Fruit fly (Drosophila melanogaster) whole organism, embryonic: ENCODE results near the gene CG43999.

Experiments used
- Atf-2 ChIP-seq: fragments of 200-800 bp; sonication (Bioruptor generic); optimal IDR thresholded peaks from 2 replicates; lab custom pipeline; 2016; ENCODE audit warnings: missing biosample characterization, missing genetic modification characterization
- CG10147 ChIP-seq: fragments of 200-800 bp; sonication (Bioruptor generic); optimal IDR thresholded peaks from 2 replicates; lab custom pipeline; 2019; ENCODE audit warnings: missing biosample characterization, mild to moderate bottlenecking, missing genetic modification characterization, moderate library complexity
- CG10267 ChIP-seq: fragments of 200-800 bp; sonication (Bioruptor generic); optimal IDR thresholded peaks from 2 replicates; lab custom pipeline; 2018; ENCODE audit warnings: missing biosample characterization, mild to moderate bottlenecking, missing genetic modification characterization, moderate library complexity
- CG10431 ChIP-seq: fragments of 200-800 bp; sonication (Bioruptor generic); optimal IDR thresholded peaks from 3 replicates; lab custom pipeline; 2018; ENCODE audit warnings: missing biosample characterization, mild to moderate bottlenecking, missing genetic modification characterization
- CG10959 ChIP-seq: fragments of 200-800 bp; sonication (Bioruptor generic); IDR thresholded peaks from 2 replicates; pipeline ENCODE4 v1.3.6; 2022; ENCODE audit warnings: missing biosample characterization, missing genetic modification characterization
- CG11085 ChIP-seq: fragments of 200-800 bp; sonication (Bioruptor generic); IDR thresholded peaks from 2 replicates; pipeline ENCODE4 v1.3.6; 2022; ENCODE audit warnings: missing biosample characterization, missing genetic modification characterization
- CG12104 ChIP-seq: fragments of 200-800 bp; sonication (Bioruptor generic); optimal IDR thresholded peaks from 3 replicates; lab custom pipeline; 2016; ENCODE audit warnings: missing biosample characterization, missing genetic modification characterization
- CG12659 ChIP-seq: fragments of 200-800 bp; sonication (Bioruptor generic); optimal IDR thresholded peaks from 3 replicates; lab custom pipeline; 2017; ENCODE audit warnings: mild to moderate bottlenecking, missing biosample characterization, missing genetic modification reagents, missing genetic modification characterization
- CG13775 ChIP-seq: fragments of 200-800 bp; sonication (Bioruptor generic); optimal IDR thresholded peaks from 3 replicates; lab custom pipeline; 2017; ENCODE audit warnings: missing biosample characterization, mild to moderate bottlenecking, missing genetic modification characterization
- CG16813 ChIP-seq: fragments of 200-800 bp; sonication (Bioruptor generic); IDR thresholded peaks from 3 replicates; pipeline ENCODE4 v1.3.6; 2022; ENCODE audit warnings: missing biosample characterization, missing genetic modification characterization; ENCODE audit not compliant: partially characterized antibody
- CG17912 ChIP-seq: fragments of 200-800 bp; sonication (Bioruptor generic); optimal IDR thresholded peaks from 2 replicates; lab custom pipeline; 2018; ENCODE audit warnings: missing biosample characterization, mild to moderate bottlenecking, missing genetic modification characterization
- CG2129 ChIP-seq: fragments of 200-800 bp; sonication (Bioruptor generic); IDR thresholded peaks from 2 replicates; pipeline ENCODE4 v1.3.6; 2022; ENCODE audit warnings: missing biosample characterization, missing genetic modification characterization; ENCODE audit not compliant: partially characterized antibody
- CG34376 ChIP-seq: fragments of 200-800 bp; sonication (Bioruptor generic); optimal IDR thresholded peaks from 2 replicates; lab custom pipeline; 2018; ENCODE audit warnings: missing biosample characterization, mild to moderate bottlenecking, missing genetic modification characterization
- CG42726 ChIP-seq: fragments of 200-800 bp; sonication (Bioruptor generic); IDR thresholded peaks from 2 replicates; pipeline ENCODE4 v1.3.6; 2022; ENCODE audit warnings: missing biosample characterization, missing genetic modification characterization; ENCODE audit not compliant: partially characterized antibody
- CG7839 ChIP-seq: fragments of 200-800 bp; sonication (Bioruptor generic); optimal IDR thresholded peaks from 3 replicates; lab custom pipeline; 2018; ENCODE audit warnings: missing biosample characterization, mild to moderate bottlenecking, missing genetic modification characterization, moderate library complexity
- CG8478 ChIP-seq: fragments of >200 bp; optimal IDR thresholded peaks from 2 replicates; lab custom pipeline; 2018
- Dbx ChIP-seq: fragments of 200-800 bp; sonication (Bioruptor generic); IDR thresholded peaks from 3 replicates; pipeline ENCODE4 v1.3.6; 2022; ENCODE audit warnings: missing biosample characterization, missing genetic modification characterization
- ERR ChIP-seq: fragments of 200-800 bp; sonication (Bioruptor generic); optimal IDR thresholded peaks from 2 replicates; lab custom pipeline; 2016; ENCODE audit warnings: missing biosample characterization, missing genetic modification characterization
- Ets65A ChIP-seq: fragments of 200-800 bp; sonication (Bioruptor generic); peaks from one replicate; lab custom pipeline; 2016; ENCODE audit warnings: missing biosample characterization, missing genetic modification characterization
- Fer3 ChIP-seq: fragments of 200-800 bp; sonication (Bioruptor generic); optimal IDR thresholded peaks from 2 replicates; lab custom pipeline; 2018; ENCODE audit warnings: missing biosample characterization, mild to moderate bottlenecking, missing genetic modification characterization, moderate library complexity
- HLH3B ChIP-seq: fragments of 200-800 bp; sonication (Bioruptor generic); IDR thresholded peaks from 2 replicates; pipeline ENCODE4 v1.3.6; 2022; ENCODE audit warnings: missing biosample characterization, missing genetic modification characterization
- Hand ChIP-seq: fragments of 200-800 bp; sonication (Bioruptor generic); optimal IDR thresholded peaks from 2 replicates; lab custom pipeline; 2017; ENCODE audit warnings: mild to moderate bottlenecking, missing biosample characterization, missing genetic modification reagents, missing genetic modification characterization
- Lhr ChIP-seq: fragments of 200-800 bp; sonication (Bioruptor generic); optimal IDR thresholded peaks from 3 replicates; lab custom pipeline; 2017; ENCODE audit warnings: mild to moderate bottlenecking, missing biosample characterization, missing genetic modification reagents, missing genetic modification characterization
- MESR4 ChIP-seq: fragments of 200-800 bp; sonication (Bioruptor generic); optimal IDR thresholded peaks from 2 replicates; lab custom pipeline; 2018; ENCODE audit warnings: missing biosample characterization, mild to moderate bottlenecking, missing genetic modification characterization, moderate library complexity
- Myb ChIP-seq: fragments of 200-800 bp; sonication (Bioruptor generic); optimal IDR thresholded peaks from 2 replicates; lab custom pipeline; 2016; ENCODE audit warnings: missing biosample characterization, missing genetic modification characterization
- NK7.1 ChIP-seq: fragments of 200-800 bp; sonication (Bioruptor generic); optimal IDR thresholded peaks from 3 replicates; lab custom pipeline; 2016; ENCODE audit warnings: missing biosample characterization, missing genetic modification characterization
- Nf-YA ChIP-seq: fragments of 200-800 bp; sonication (Bioruptor generic); IDR thresholded peaks from 2 replicates; pipeline ENCODE4 v1.3.6; 2022; ENCODE audit warnings: missing biosample characterization, missing genetic modification characterization
- Sox100B ChIP-seq: fragments of 200-800 bp; sonication (Bioruptor generic); optimal IDR thresholded peaks from 3 replicates; lab custom pipeline; 2018; ENCODE audit warnings: missing biosample characterization, mild to moderate bottlenecking, missing genetic modification characterization
- Usf ChIP-seq: fragments of 200-800 bp; sonication (Bioruptor generic); optimal IDR thresholded peaks from 2 replicates; lab custom pipeline; 2017; ENCODE audit warnings: missing genotype, missing biosample characterization, missing genetic modification characterization
- ara ChIP-seq: fragments of 200-800 bp; sonication (Bioruptor generic); IDR thresholded peaks from 2 replicates; pipeline ENCODE4 v1.3.6; 2022; ENCODE audit warnings: missing biosample characterization, missing genetic modification characterization
- bcd ChIP-seq: fragments of 200-800 bp; sonication (Bioruptor generic); optimal IDR thresholded peaks from 2 replicates; lab custom pipeline; 2017; ENCODE audit warnings: missing biosample characterization, mild to moderate bottlenecking, missing genetic modification characterization
- btn ChIP-seq: fragments of 200-800 bp; sonication (Bioruptor generic); optimal IDR thresholded peaks from 2 replicates; lab custom pipeline; 2016; ENCODE audit warnings: missing biosample characterization, missing genetic modification characterization
- cas ChIP-seq: fragments of 200-800 bp; sonication (Bioruptor generic); IDR thresholded peaks from 2 replicates; pipeline ENCODE4 v1.3.6; 2022; ENCODE audit warnings: missing biosample characterization, missing genetic modification characterization
- caup ChIP-seq: fragments of 200-800 bp; sonication (Bioruptor generic); optimal IDR thresholded peaks from 3 replicates; lab custom pipeline; 2017; ENCODE audit warnings: missing biosample characterization, mild to moderate bottlenecking, missing genetic modification characterization, moderate library complexity; ENCODE audit not compliant: severe bottlenecking
- chinmo ChIP-seq: fragments of 200-800 bp; sonication (Bioruptor generic); IDR thresholded peaks from 4 replicates; pipeline ENCODE4 v1.3.6; 2022; ENCODE audit warnings: missing biosample characterization, missing genetic modification characterization; ENCODE audit not compliant: partially characterized antibody
- crc ChIP-seq: fragments of 200-800 bp; sonication (Bioruptor generic); optimal IDR thresholded peaks from 2 replicates; lab custom pipeline; 2016; ENCODE audit warnings: missing biosample characterization, missing genetic modification characterization
- dmrt11E ChIP-seq: fragments of 200-800 bp; sonication (Bioruptor generic); optimal IDR thresholded peaks from 3 replicates; lab custom pipeline; 2018; ENCODE audit warnings: missing biosample characterization, mild to moderate bottlenecking, missing genetic modification characterization, moderate library complexity
- gcm2 ChIP-seq: fragments of 200-800 bp; sonication (Bioruptor generic); optimal IDR thresholded peaks from 2 replicates; lab custom pipeline; 2016; ENCODE audit warnings: missing biosample characterization, missing genetic modification characterization
- her ChIP-seq: fragments of 200-800 bp; sonication (Bioruptor generic); optimal IDR thresholded peaks from 2 replicates; lab custom pipeline; 2016; ENCODE audit warnings: missing biosample characterization, missing genetic modification characterization
- knrl ChIP-seq: fragments of 200-800 bp; sonication (Bioruptor generic); IDR thresholded peaks from 3 replicates; pipeline ENCODE4 v1.3.6; 2022; ENCODE audit warnings: missing biosample characterization, missing genetic modification characterization; ENCODE audit not compliant: partially characterized antibody
- luna ChIP-seq: fragments of 200-800 bp; sonication (Bioruptor generic); optimal IDR thresholded peaks from 2 replicates; lab custom pipeline; 2016; ENCODE audit warnings: missing biosample characterization, missing genetic modification characterization
- pb ChIP-seq: fragments of 200-800 bp; sonication (Bioruptor generic); optimal IDR thresholded peaks from 3 replicates; lab custom pipeline; 2016; ENCODE audit warnings: missing biosample characterization, missing genetic modification characterization
- phol ChIP-seq: fragments of 200-800 bp; sonication (Bioruptor generic); optimal IDR thresholded peaks from 3 replicates; lab custom pipeline; 2018; ENCODE audit warnings: missing biosample characterization, mild to moderate bottlenecking, missing genetic modification characterization, moderate library complexity
- pzg ChIP-seq: fragments of 200-800 bp; sonication (Bioruptor generic); optimal IDR thresholded peaks from 3 replicates; lab custom pipeline; 2018; ENCODE audit warnings: missing biosample characterization, mild to moderate bottlenecking, missing genetic modification characterization, moderate library complexity
- repo ChIP-seq: fragments of 200-800 bp; sonication (Bioruptor generic); optimal IDR thresholded peaks from 2 replicates; lab custom pipeline; 2016; ENCODE audit warnings: missing biosample characterization, missing genetic modification characterization
- sna ChIP-seq: fragments of 200-800 bp; sonication (Bioruptor generic); IDR thresholded peaks from 2 replicates; pipeline ENCODE4 v1.3.6; 2022; ENCODE audit warnings: missing biosample characterization, missing genetic modification characterization; ENCODE audit not compliant: partially characterized antibody
- twi ChIP-seq: fragments of 200-800 bp; optimal IDR thresholded peaks from 2 replicates; lab custom pipeline; 2019; ENCODE audit warnings: missing biosample characterization, mild to moderate bottlenecking, missing genetic modification characterization, moderate library complexity
- unc-4 ChIP-seq: fragments of 200-800 bp; sonication (Bioruptor generic); IDR thresholded peaks from 2 replicates; pipeline ENCODE4 v1.3.6; 2022; ENCODE audit warnings: missing biosample characterization, missing genetic modification characterization; ENCODE audit not compliant: partially characterized antibody
- vnd ChIP-seq: fragments of 200-800 bp; sonication (Bioruptor generic); IDR thresholded peaks from 3 replicates; pipeline ENCODE4 v1.3.6; 2022; ENCODE audit warnings: missing biosample characterization, missing genetic modification characterization; ENCODE audit not compliant: partially characterized antibody
- wdn ChIP-seq: fragments of 200-800 bp; sonication (Bioruptor generic); IDR thresholded peaks from 2 replicates; pipeline ENCODE4 v1.3.6; 2022; ENCODE audit warnings: missing biosample characterization, missing genetic modification characterization

CG43999 gene

DNA sequence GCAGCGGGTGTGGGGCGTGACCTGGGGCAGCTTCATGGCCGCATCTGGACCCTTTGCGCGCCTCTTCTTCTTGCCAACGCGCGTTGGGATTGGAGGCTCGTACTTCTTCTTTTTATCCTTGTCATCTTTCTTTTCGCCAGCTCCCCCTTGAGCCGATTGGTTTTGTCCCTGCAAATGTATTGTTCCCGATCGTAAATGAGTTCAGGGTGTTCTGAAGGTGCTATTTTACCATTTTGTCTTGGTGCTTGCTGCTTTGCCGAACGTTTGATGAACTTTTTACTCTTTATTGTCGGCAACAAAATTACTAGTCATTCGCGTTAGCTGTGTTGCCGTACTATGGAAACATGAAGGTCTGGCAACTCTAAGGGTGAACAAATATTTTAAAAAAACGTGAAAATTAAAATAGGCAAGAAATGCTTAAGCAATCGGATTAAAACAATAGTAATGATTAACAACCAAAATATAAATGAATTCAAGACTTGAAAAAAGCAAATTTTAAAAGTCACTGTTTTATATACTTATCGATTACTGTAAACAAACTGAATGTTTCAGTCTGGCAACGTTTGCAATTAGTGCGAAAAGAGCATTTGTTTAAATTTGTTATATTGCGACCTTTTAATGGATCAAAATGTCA is 2.4 kb upstream of the CG43999 start, which contains the start of the genes Rpt2 and CG13599 (continued):
- 0 out of 4 replicates have a peak, but pooled peaks have one; percentile 14 for TF ChIP-seq chinmo (GFP tag; lab: Robert Waterston, UW)
- peak; percentile 81 for TF ChIP-seq MESR4 (GFP tag; lab: Kevin White, UChicago)
- 0 out of 3 replicates have a peak, but pooled peaks have one; percentile 44 for TF ChIP-seq vnd
- no peak for TF ChIP-seq Ets65A
- TF ChIP-seq dmrt11E (tag; lab: Kevin White, UChicago): peak; percentile 17
- TF ChIP-seq Sox100B: no peak
- no peak for TF ChIP-seq wdn (GFP tag; lab: Robert Waterston, UW)
- peak; percentile 43 for TF ChIP-seq Lhr (GFP tag; lab: Kevin White, UChicago)
- TF ChIP-seq CG16813 (GFP tag; lab: Robert Waterston, UW): peak; percentile 59
- TF ChIP-seq Usf (GFP tag; lab: Kevin White, UChicago): no peak
- TF ChIP-seq Fer3: no peak
- no peak for TF ChIP-seq Dbx (GFP tag; lab: Robert Waterston, UW)
- no peak for TF ChIP-seq ERR
- TF ChIP-seq caup: no peak
- TF ChIP-seq phol: peak; percentile 58
- no peak for TF ChIP-seq btn (GFP tag; lab: Kevin White, UChicago)
- TF ChIP-seq CG7839 (tag; lab: Kevin White, UChicago): no peak
- no peak for TF ChIP-seq sna (GFP tag; lab: Robert Waterston, UW)
- TF ChIP-seq CG34376 (GFP tag; lab: Kevin White, UChicago): peak; percentile 9
- TF ChIP-seq CG17912 (GFP tag; lab: Kevin White, UChicago): no peak
- TF ChIP-seq cas (GFP tag; lab: Robert Waterston, UW): no peak
- TF ChIP-seq CG42726 (GFP tag; lab: Robert Waterston, UW): no peak
- no peak for TF ChIP-seq NK7.1 (GFP tag; lab: Kevin White, UChicago)
- TF ChIP-seq pb: no peak
- no peak for TF ChIP-seq luna (GFP tag; lab: Kevin White, UChicago)
- no peak for TF ChIP-seq Nf-YA
- peak; percentile 70 for TF ChIP-seq CG12659
- no peak for TF ChIP-seq HLH3B (GFP tag; lab: Robert Waterston, UW)
- TF ChIP-seq knrl (GFP tag; lab: Robert Waterston, UW): peak; percentile 52; the same call in 1 of the 3 replicates
- TF ChIP-seq unc-4: peak; percentile 63
- TF ChIP-seq gcm2 (GFP tag; lab: Kevin White, UChicago): no peak
- TF ChIP-seq Atf-2 (GFP tag; lab: Kevin White, UChicago): no peak
- TF ChIP-seq ara (GFP tag; lab: Robert Waterston, UW): no peak
- no peak for TF ChIP-seq Hand
- peak; percentile 64 for TF ChIP-seq Myb (GFP tag; lab: Kevin White, UChicago)
- no peak for TF ChIP-seq CG11085 (GFP tag; lab: Robert Waterston, UW)
- TF ChIP-seq CG10147 (GFP tag; lab: Kevin White, UChicago): no peak
- no peak for TF ChIP-seq CG8478 (lab: Kevin White, UChicago)
- TF ChIP-seq repo (GFP tag; lab: Kevin White, UChicago): no peak
- no peak for TF ChIP-seq bcd (GFP tag; lab: Kevin White, UChicago)
- no peak for TF ChIP-seq CG10431 (GFP tag; lab: Kevin White, UChicago)
- no peak for TF ChIP-seq CG10959
- no peak for TF ChIP-seq CG2129 (GFP tag; lab: Robert Waterston, UW)
- TF ChIP-seq pzg (GFP tag; lab: Kevin White, UChicago): peak; percentile 87
- TF ChIP-seq CG13775 (GFP tag; lab: Kevin White, UChicago): no peak
- no peak for TF ChIP-seq twi (tag; lab: Kevin White, UChicago)
- no peak for TF ChIP-seq crc
- no peak for TF ChIP-seq CG12104 (GFP tag; lab: Kevin White, UChicago)
- peak; percentile 69 for TF ChIP-seq CG10267 (tag; lab: Kevin White, UChicago)
- no peak for TF ChIP-seq her (GFP tag; lab: Kevin White, UChicago)
